Worm (Caenorhabditis elegans) whole organism, midembryonic: ENCODE data around the gene grl-31.

Experiments
- T22C8.4 ChIP-seq: fragments of 200-800 bp; sonication (Bioruptor generic); IDR thresholded peaks from 2 replicates; pipeline ENCODE4 v1.3.6; 2022; ENCODE audit warnings: missing genetic modification characterization, missing compliant biosample characterization
- cog-1 ChIP-seq: sonication (generic microtip); optimal IDR thresholded peaks from 2 replicates; lab custom pipeline; 2016; ENCODE audit warnings: missing genetic modification characterization, missing compliant biosample characterization
- flt-1 ChIP-seq: fragments of 200-800 bp; sonication (Bioruptor generic); IDR thresholded peaks from 2 replicates; pipeline ENCODE4 v1.3.6; 2022; ENCODE audit warnings: missing genetic modification characterization, missing compliant biosample characterization
- klf-2 ChIP-seq: fragments of 200-800 bp; sonication (Bioruptor generic); conservative IDR thresholded peaks from 2 replicates; pipeline ENCODE4 v1.3.6; 2022; ENCODE audit warnings: missing genetic modification reagents, missing genetic modification characterization, missing compliant biosample characterization
- ztf-23 ChIP-seq: fragments of 200-800 bp; sonication (Bioruptor generic); IDR thresholded peaks from 2 replicates; pipeline ENCODE4 v1.3.6; 2022; ENCODE audit warnings: missing genetic modification reagents, missing genetic modification characterization, missing compliant biosample characterization
- ztf-29 ChIP-seq: fragments of 200-800 bp; sonication (Bioruptor generic); IDR thresholded peaks from 2 replicates; pipeline ENCODE4 v1.3.6; 2022; ENCODE audit warnings: missing genetic modification reagents, missing genetic modification characterization, missing compliant biosample characterization

DNA sequence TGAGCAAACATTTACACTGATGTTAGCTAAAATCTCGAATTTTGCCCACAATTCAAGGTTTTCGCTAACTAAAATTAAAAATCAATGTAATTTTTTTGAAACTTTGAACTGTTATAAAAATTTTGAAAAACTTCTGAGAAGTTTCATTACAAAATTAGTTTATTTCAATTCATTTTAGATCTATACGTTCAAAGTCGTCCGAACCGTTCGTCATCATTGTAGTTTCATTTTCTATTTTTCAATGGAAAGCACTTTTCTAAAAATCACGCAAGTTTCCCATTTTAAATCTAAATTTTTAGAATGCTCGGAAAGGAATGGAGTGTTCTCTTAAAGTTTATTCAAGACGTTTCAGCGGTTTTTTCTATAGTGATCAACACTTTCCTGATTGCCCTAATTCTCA lies 47.7 kb downstream of the grl-31 start, which contains the start of gene str-228:
- TF ChIP-seq cog-1 (tag; lab: Kevin White, UChicago) (no peak), ztf-23 (GFP tag; lab: Robert Waterston, UW) (no peak), flt-1 (GFP tag; lab: Robert Waterston, UW) (no peak), T22C8.4 (GFP tag; lab: Robert Waterston, UW) (no peak), klf-2 (GFP tag; lab: Robert Waterston, UW) (no peak), ztf-29 (no peak)
